Worm (Caenorhabditis elegans) whole organism, L2 larva: ENCODE data around the gene F36G3.2.

Experiments
- C34F6.9 ChIP-seq: fragments of 150-350 bp; optimal IDR thresholded peaks from 2 replicates; lab custom pipeline; 2014; ENCODE audit warnings: missing biosample characterization, missing genetic modification characterization
- F13H6.1 ChIP-seq: sonication (generic microtip); optimal IDR thresholded peaks from 2 replicates; lab custom pipeline; 2016; ENCODE audit warnings: missing genetic modification characterization, missing compliant biosample characterization
- R02D3.7 ChIP-seq: fragments of 150-350 bp; optimal IDR thresholded peaks from 2 replicates; lab custom pipeline; 2014; ENCODE audit warnings: missing biosample characterization, missing genetic modification characterization
- Y55F3AM.14 ChIP-seq: fragments of 200-800 bp; sonication (Bioruptor generic); optimal IDR thresholded peaks from 2 replicates; lab custom pipeline; 2018; ENCODE audit warnings: mild to moderate bottlenecking, missing genetic modification characterization, missing compliant biosample characterization
- ZK546.5 ChIP-seq: sonication (generic microtip); optimal IDR thresholded peaks from 2 replicates; lab custom pipeline; 2017; ENCODE audit warnings: missing biosample characterization, missing genetic modification characterization
- ama-1 ChIP-seq: fragments of 150-350 bp; optimal IDR thresholded peaks from 2 replicates; lab custom pipeline; 2018; ENCODE audit warnings: inconsistent platforms
- blmp-1 ChIP-seq: sonication (generic microtip); optimal IDR thresholded peaks from 2 replicates; lab custom pipeline; 2017; ENCODE audit warnings: missing genetic modification characterization, mild to moderate bottlenecking, missing compliant biosample characterization, antibody characterized with exemption, moderate library complexity; ENCODE audit not compliant: insufficient read depth
- ceh-16 ChIP-seq: fragments of 150-350 bp; optimal IDR thresholded peaks from 2 replicates; lab custom pipeline; 2014; ENCODE audit warnings: missing biosample characterization, missing genetic modification characterization
- crh-2 ChIP-seq: sonication (generic microtip); optimal IDR thresholded peaks from 2 replicates; lab custom pipeline; 2017; ENCODE audit warnings: missing biosample characterization, missing genetic modification characterization
- dmd-4 ChIP-seq: sonication (generic microtip); optimal IDR thresholded peaks from 2 replicates; lab custom pipeline; 2017; ENCODE audit warnings: missing biosample characterization, missing genetic modification characterization
- egl-27 ChIP-seq: sonication (generic microtip); optimal IDR thresholded peaks from 3 replicates; lab custom pipeline; 2017; ENCODE audit warnings: missing biosample characterization, missing genetic modification reagents, missing genetic modification characterization
- elt-1 ChIP-seq: fragments of 150-350 bp; optimal IDR thresholded peaks from 2 replicates; lab custom pipeline; 2014; ENCODE audit warnings: missing biosample characterization, missing genetic modification characterization
- elt-3 ChIP-seq: sonication (generic microtip); optimal IDR thresholded peaks from 2 replicates; lab custom pipeline; 2017; ENCODE audit warnings: missing biosample characterization, missing genetic modification characterization
- fos-1 ChIP-seq: fragments of 150-350 bp; optimal IDR thresholded peaks from 2 replicates; lab custom pipeline; 2014; ENCODE audit warnings: missing biosample characterization, missing genetic modification characterization
- gmeb-1 ChIP-seq: fragments of 150-350 bp; optimal IDR thresholded peaks from 2 replicates; lab custom pipeline; 2014; ENCODE audit warnings: missing biosample characterization, missing genetic modification characterization
- lin-11 ChIP-seq: fragments of 150-350 bp; sonication (generic microtip); optimal IDR thresholded peaks from 2 replicates; lab custom pipeline; 2014; ENCODE audit warnings: missing biosample characterization, missing genetic modification characterization, inconsistent platforms, mixed read lengths
- lin-39 ChIP-seq: fragments of 150-350 bp; optimal IDR thresholded peaks from 2 replicates; lab custom pipeline; 2014; ENCODE audit warnings: missing biosample characterization, missing genetic modification reagents, missing genetic modification characterization
- mbf-1 ChIP-seq: sonication (generic microtip); optimal IDR thresholded peaks from 2 replicates; lab custom pipeline; 2017; ENCODE audit warnings: missing biosample characterization, missing genetic modification characterization
- nhr-10 ChIP-seq: sonication (generic microtip); optimal IDR thresholded peaks from 2 replicates; lab custom pipeline; 2017; ENCODE audit warnings: missing biosample characterization, missing genetic modification characterization
- nhr-11 ChIP-seq: fragments of 150-350 bp; optimal IDR thresholded peaks from 2 replicates; lab custom pipeline; 2014; ENCODE audit warnings: missing biosample characterization, missing genetic modification characterization
- nhr-12 ChIP-seq: fragments of 150-350 bp; optimal IDR thresholded peaks from 2 replicates; lab custom pipeline; 2014; ENCODE audit warnings: missing biosample characterization, missing genetic modification characterization
- nhr-129 ChIP-seq: fragments of 150-350 bp; optimal IDR thresholded peaks from 2 replicates; lab custom pipeline; 2014; ENCODE audit warnings: missing biosample characterization, missing genetic modification characterization
- nhr-23 ChIP-seq: fragments of 150-350 bp; optimal IDR thresholded peaks from 2 replicates; lab custom pipeline; 2014; ENCODE audit warnings: missing biosample characterization, missing genetic modification reagents, missing genetic modification characterization
- nhr-237 ChIP-seq: fragments of 150-350 bp; optimal IDR thresholded peaks from 2 replicates; lab custom pipeline; 2014; ENCODE audit warnings: missing biosample characterization, missing genetic modification characterization
- nhr-25 ChIP-seq: fragments of 150-350 bp; sonication (generic microtip); optimal IDR thresholded peaks from 3 replicates; lab custom pipeline; 2014; ENCODE audit warnings: missing biosample characterization, missing genetic modification characterization
- nhr-6 ChIP-seq: fragments of 150-350 bp; optimal IDR thresholded peaks from 2 replicates; lab custom pipeline; 2014; ENCODE audit warnings: missing biosample characterization, missing genetic modification characterization
- nhr-77 ChIP-seq: fragments of 150-350 bp; optimal IDR thresholded peaks from 2 replicates; lab custom pipeline; 2014; ENCODE audit warnings: missing biosample characterization, missing genetic modification characterization
- peb-1 ChIP-seq: fragments of 150-350 bp; optimal IDR thresholded peaks from 2 replicates; lab custom pipeline; 2014; ENCODE audit warnings: missing biosample characterization, missing genetic modification characterization
- skn-1 ChIP-seq: sonication (generic microtip); optimal IDR thresholded peaks from 2 replicates; lab custom pipeline; 2017; ENCODE audit warnings: missing biosample characterization, missing genetic modification characterization
- sma-9 ChIP-seq, 2 experiments: fragments of 150-350 bp in 1 of 2; sonication (generic microtip) in 1 of 2; optimal IDR thresholded peaks; 2 replicates each; lab custom pipeline; 2014 to 2016; ENCODE audit warnings: missing genetic modification characterization in 2 of 2, mild to moderate bottlenecking in 1 of 2, missing biosample characterization in 1 of 2, missing compliant biosample characterization in 1 of 2, missing genetic modification reagents in 1 of 2, moderate library complexity in 1 of 2
- snpc-4 ChIP-seq: fragments of 150-350 bp; optimal IDR thresholded peaks from 2 replicates; lab custom pipeline; 2014; ENCODE audit warnings: missing biosample characterization, missing genetic modification characterization
- unc-39 ChIP-seq: fragments of 150-350 bp; optimal IDR thresholded peaks from 2 replicates; lab custom pipeline; 2014; ENCODE audit warnings: missing biosample characterization, missing genetic modification characterization
- unc-55 ChIP-seq: fragments of 150-350 bp; sonication (generic microtip); optimal IDR thresholded peaks from 3 replicates; lab custom pipeline; 2014; ENCODE audit warnings: missing biosample characterization, missing genetic modification reagents, missing genetic modification characterization
- unc-62 ChIP-seq: fragments of 150-350 bp; optimal IDR thresholded peaks from 2 replicates; lab custom pipeline; 2014; ENCODE audit warnings: missing biosample characterization, missing genetic modification reagents, missing genetic modification characterization
- zag-1 ChIP-seq: fragments of 150-350 bp; optimal IDR thresholded peaks from 2 replicates; lab custom pipeline; 2014; ENCODE audit warnings: missing biosample characterization, missing genetic modification characterization
- ztf-1 ChIP-seq: fragments of 200-800 bp; sonication (Bioruptor generic); conservative IDR thresholded peaks from 2 replicates; pipeline ENCODE4 v1.3.6; 2022; ENCODE audit warnings: missing genetic modification characterization, missing compliant biosample characterization
- ztf-11 ChIP-seq: sonication (generic microtip); optimal IDR thresholded peaks from 2 replicates; lab custom pipeline; 2017; ENCODE audit warnings: missing biosample characterization, missing genetic modification characterization

Gene F36G3.2

ce11 chrX:9814132-9814811 lies 20.2 kb upstream of the F36G3.2 start:
- TF ChIP-seq elt-1 (tag; lab: Kevin White, UChicago) (no peak), dmd-4 (no peak), unc-39 (tag; lab: Kevin White, UChicago) (no peak), ama-1 (no peak), nhr-6 (tag; lab: Kevin White, UChicago) (no peak), nhr-12 (tag; lab: Kevin White, UChicago) (no peak), egl-27 (tag; lab: Kevin White, UChicago) (no peak), mbf-1 (tag; lab: Kevin White, UChicago) (no peak), peb-1 (tag; lab: Kevin White, UChicago) (no peak), lin-39 (tag; lab: Kevin White, UChicago) (no peak), gmeb-1 (tag; lab: Kevin White, UChicago) (no peak), lin-11 (tag; lab: Kevin White, UChicago) (no peak), ztf-1 (GFP tag; lab: Robert Waterston, UW) (no peak), nhr-129 (tag; lab: Kevin White, UChicago) (peak; percentile 37), ceh-16 (tag; lab: Kevin White, UChicago) (no peak), nhr-11 (no peak), elt-3 (tag; lab: Kevin White, UChicago) (no peak), R02D3.7 (tag; lab: Kevin White, UChicago) (no peak), snpc-4 (tag; lab: Kevin White, UChicago) (no peak), fos-1 (tag; lab: Kevin White, UChicago) (no peak), crh-2 (tag; lab: Kevin White, UChicago) (peak; percentile 23), nhr-10 (tag; lab: Kevin White, UChicago) (no peak), unc-55 (peak; percentile 24), skn-1 (no peak), nhr-237 (tag; lab: Kevin White, UChicago) (no peak), nhr-77 (no peak), zag-1 (peak; percentile 58), blmp-1 (no peak), ztf-11 (tag; lab: Kevin White, UChicago) (no peak), unc-62 (no peak), ZK546.5 (tag; lab: Kevin White, UChicago) (no peak), C34F6.9 (tag; lab: Kevin White, UChicago) (peak; percentile 55), sma-9 (GFP tag; optimal IDR thresholded peaks at IDR 0.05; lab: Kevin White, UChicago) (peak; percentile 48), sma-9 (tag; optimal IDR thresholded peaks at IDR 0.05; lab: Kevin White, UChicago) (no peak), nhr-23 (tag; lab: Kevin White, UChicago) (no peak), F13H6.1 (tag; lab: Kevin White, UChicago) (no peak)
- TF ChIP-seq, all 48 proteins: peak for 6

ce11 chrX:9807377-9808048 lies 13.4 kb upstream of the F36G3.2 start, which contains the start of gene lgc-47:
Gene lgc-47, minus strand, starts transcription at chrX:9807662.
- TF ChIP-seq gmeb-1 (tag; lab: Kevin White, UChicago) (no peak), skn-1 (no peak), elt-1 (tag; lab: Kevin White, UChicago) (no peak), egl-27 (tag; lab: Kevin White, UChicago) (no peak), Y55F3AM.14 (no peak), lin-39 (tag; lab: Kevin White, UChicago) (no peak), ZK546.5 (tag; lab: Kevin White, UChicago) (no peak), lin-11 (tag; lab: Kevin White, UChicago) (no peak), ztf-11 (tag; lab: Kevin White, UChicago) (no peak), nhr-23 (tag; lab: Kevin White, UChicago) (no peak)
- TF ChIP-seq, all 48 proteins: peak for 0

ce11 chrX:9805426-9805825 lies 11.4 kb upstream of the F36G3.2 start:
- TF ChIP-seq snpc-4 (tag; lab: Kevin White, UChicago): no peak
- no peak for TF ChIP-seq nhr-25 (tag; lab: Kevin White, UChicago)
- no peak for TF ChIP-seq zag-1
- no peak for TF ChIP-seq elt-3 (tag; lab: Kevin White, UChicago)
- TF ChIP-seq elt-1 (tag; lab: Kevin White, UChicago): no peak
- TF ChIP-seq unc-55: no peak
- TF ChIP-seq sma-9 (GFP tag; optimal IDR thresholded peaks at IDR 0.05; lab: Kevin White, UChicago): peak; percentile 8
- TF ChIP-seq sma-9 (tag; optimal IDR thresholded peaks at IDR 0.05; lab: Kevin White, UChicago): no peak
